Fruit fly (Drosophila melanogaster): ENCODE data around the gene CG13998.

CG13998 gene

dm6 chr2L:5948775-5949526 lies 7.7 kb downstream of the CG13998 start, which contains the start of gene CG9044 (continued):
- TF ChIP-seq ERR (GFP tag; optimal IDR thresholded peaks at IDR 0.05): no peak
- peak; percentile 70 for TF ChIP-seq jumu (GFP tag; optimal IDR thresholded peaks at IDR 0.05)
- TF ChIP-seq CG12104 (GFP tag; optimal IDR thresholded peaks at IDR 0.05): peak; percentile 19
- TF ChIP-seq run (tag; optimal IDR thresholded peaks at IDR 0.05): no peak
- no peak for TF ChIP-seq CG30431 (GFP tag; optimal IDR thresholded peaks at IDR 0.05)
- TF ChIP-seq disco-r (GFP tag; optimal IDR thresholded peaks at IDR 0.05): no peak
- TF ChIP-seq Ravus (GFP tag; IDR thresholded peaks at IDR 0.05): no peak
- 0 out of 3 replicates have a peak, but pooled peaks have one; percentile 6 for TF ChIP-seq CG7357 (GFP tag; IDR thresholded peaks at IDR 0.05)
- no peak for TF ChIP-seq Sox100B (GFP tag; optimal IDR thresholded peaks at IDR 0.05)
- no peak for TF ChIP-seq pros (GFP tag; optimal IDR thresholded peaks at IDR 0.05)
- TF ChIP-seq CG30020 (tag; optimal IDR thresholded peaks at IDR 0.05): peak; percentile 64
- no peak for TF ChIP-seq CG13296 (GFP tag; optimal IDR thresholded peaks at IDR 0.05)
- no peak for TF ChIP-seq CG12236 (GFP tag; optimal IDR thresholded peaks at IDR 0.05)
- peak; percentile 42; the same call in 1 of the 2 replicates for TF ChIP-seq Xrp1 (GFP tag; IDR thresholded peaks at IDR 0.05)
- TF ChIP-seq TFAM (GFP tag; optimal IDR thresholded peaks at IDR 0.05): no peak
- TF ChIP-seq CG11695 (GFP tag; IDR thresholded peaks at IDR 0.05): no peak
- peak; percentile 51 for TF ChIP-seq CG10654 (GFP tag; optimal IDR thresholded peaks at IDR 0.05)
- TF ChIP-seq Rfx (GFP tag; IDR thresholded peaks at IDR 0.05): peak; percentile 73; the same call in 1 of the 2 replicates
- peak; percentile 69 for TF ChIP-seq Hsf (GFP tag; optimal IDR thresholded peaks at IDR 0.05)
- no peak for TF ChIP-seq corto (GFP tag; optimal IDR thresholded peaks at IDR 0.05)
- peak; percentile 80 for TF ChIP-seq CG9932 (GFP tag; IDR thresholded peaks at IDR 0.05)
- TF ChIP-seq CG10147 (GFP tag; optimal IDR thresholded peaks at IDR 0.05): no peak
- TF ChIP-seq crol (GFP tag; IDR thresholded peaks at IDR 0.05): no peak
- peak; percentile 57 for TF ChIP-seq Bteb2 (GFP tag; optimal IDR thresholded peaks at IDR 0.05)
- no peak for TF ChIP-seq Kr (GFP tag; optimal IDR thresholded peaks at IDR 0.05)
- TF ChIP-seq rib (GFP tag; IDR thresholded peaks at IDR 0.05): no peak
- peak; percentile 30 for TF ChIP-seq Dek (tag; optimal IDR thresholded peaks at IDR 0.05)
- TF ChIP-seq NK7.1 (GFP tag; optimal IDR thresholded peaks at IDR 0.05): peak; percentile 2
- TF ChIP-seq Gug (GFP tag; IDR thresholded peaks at IDR 0.05): peak; percentile 60; the same call in 3 of the 4 replicates
- peak; percentile 77 for TF ChIP-seq CG12391 (tag; optimal IDR thresholded peaks at IDR 0.05)
- TF ChIP-seq bsh (GFP tag; optimal IDR thresholded peaks at IDR 0.05): no peak
- TF ChIP-seq CG7786 (GFP tag; optimal IDR thresholded peaks at IDR 0.05): peak; percentile 57
- peak; percentile 42 for TF ChIP-seq ssp (GFP tag; IDR thresholded peaks at IDR 0.05)
- no peak for TF ChIP-seq gt (GFP tag; IDR thresholded peaks at IDR 0.05)
- TF ChIP-seq toy (GFP tag; IDR thresholded peaks at IDR 0.05): no peak
- no peak for TF ChIP-seq gcm2 (GFP tag; optimal IDR thresholded peaks at IDR 0.05)
- peak; percentile 91 for TF ChIP-seq Dip2 (GFP tag; IDR thresholded peaks at IDR 0.05)
- TF ChIP-seq hb (GFP tag; IDR thresholded peaks at IDR 0.05; ENCODE audit: partially characterized antibody): peak; percentile 89
- peak; percentile 44 for TF ChIP-seq CG3838 (GFP tag; optimal IDR thresholded peaks at IDR 0.05)
- peak; percentile 93 for TF ChIP-seq Med (GFP tag)
- TF ChIP-seq Lpt (GFP tag; optimal IDR thresholded peaks at IDR 0.05): no peak
- peak; percentile 96 for TF ChIP-seq knrl (GFP tag; IDR thresholded peaks at IDR 0.05; ENCODE audit: partially characterized antibody)
- peak; percentile 71 for TF ChIP-seq Xbp1 (GFP tag; optimal IDR thresholded peaks at IDR 0.05)
- no peak for TF ChIP-seq mirr (GFP tag; optimal IDR thresholded peaks at IDR 0.05)
- TF ChIP-seq Spps (tag; optimal IDR thresholded peaks at IDR 0.05): no peak
- TF ChIP-seq CG11560 (tag; IDR thresholded peaks at IDR 0.05): 0 out of 3 replicates have a peak, but pooled peaks have one; percentile 6
- TF ChIP-seq Sin3A (optimal IDR thresholded peaks at IDR 0.05): peak; percentile 63
- TF ChIP-seq Ada2b (GFP tag; IDR thresholded peaks at IDR 0.05): peak; percentile 45; the same call in 1 of the 2 replicates
- no peak for TF ChIP-seq Nf-YA (GFP tag; IDR thresholded peaks at IDR 0.05)
- peak; percentile 76 for TF ChIP-seq mam (GFP tag; optimal IDR thresholded peaks at IDR 0.05)
- TF ChIP-seq CG6765 (GFP tag; optimal IDR thresholded peaks at IDR 0.05): no peak

Data from whole organism, embryonic.